Worm (Caenorhabditis elegans) whole organism, early embryonic: ENCODE data around the gene F38H4.6.

ENCODE experiments used
- flt-1 ChIP-seq: fragments of 200-800 bp; sonication (Bioruptor generic); IDR thresholded peaks from 2 replicates; pipeline ENCODE4 v1.3.6; 2022; ENCODE audit warnings: missing genetic modification characterization, missing compliant biosample characterization
- pes-1 ChIP-seq: fragments of 200-800 bp; sonication (Bioruptor generic); IDR thresholded peaks from 2 replicates; pipeline ENCODE4 v1.3.6; 2022; ENCODE audit warnings: missing genetic modification reagents, missing genetic modification characterization, missing compliant biosample characterization

- TF ChIP-seq pes-1 (no peak), flt-1 (no peak)
Measured at ce11 chrIV:11871898-11872297, 24.2 kb upstream of the F38H4.6 start.
